Comparison of ENCODE assay signal across 1 fruit fly cellular context in genomic region chr3L:18193642-18194041, dm6.
TF ChIP-seq lines count a peak whose summit lies in the region.

No protein-coding gene starts in this region.

TF ChIP-seq in whole organism, prepupa, 60 proteins besides CTCF, POLR2A, EP300 and RAD21 (continued from another document):
- no peak for TF ChIP-seq ss (GFP tag; optimal IDR thresholded peaks at IDR 0.05; lab: Kevin White, UChicago)
- TF ChIP-seq Sox14 (GFP tag; optimal IDR thresholded peaks at IDR 0.05; lab: Kevin White, UChicago) = peak; percentile 42
- peak; percentile 10 for TF ChIP-seq fd59A (GFP tag; optimal IDR thresholded peaks at IDR 0.05; lab: Kevin White, UChicago)
- no peak for TF ChIP-seq Eip93F (GFP tag; optimal IDR thresholded peaks at IDR 0.05; lab: Kevin White, UChicago)
- TF ChIP-seq CG9139 (GFP tag; optimal IDR thresholded peaks at IDR 0.05; lab: Kevin White, UChicago) = no peak
- TF ChIP-seq net (GFP tag; optimal IDR thresholded peaks at IDR 0.05; lab: Kevin White, UChicago) = peak; percentile 18
- TF ChIP-seq achi (GFP tag; optimal IDR thresholded peaks at IDR 0.05; lab: Kevin White, UChicago) = peak; percentile 4
- no peak for TF ChIP-seq dsx (GFP tag; optimal IDR thresholded peaks at IDR 0.05; lab: Kevin White, UChicago; ENCODE audit: poor library complexity, severe bottlenecking)
- TF ChIP-seq Hr38 (GFP tag; optimal IDR thresholded peaks at IDR 0.05; lab: Kevin White, UChicago) = no peak
- peak; percentile 75 for TF ChIP-seq topi (GFP tag; optimal IDR thresholded peaks at IDR 0.05; lab: Kevin White, UChicago)
- TF ChIP-seq fkh (GFP tag; optimal IDR thresholded peaks at IDR 0.05; lab: Kevin White, UChicago) = no peak
- TF ChIP-seq CG6854 (GFP tag; optimal IDR thresholded peaks at IDR 0.05; lab: Kevin White, UChicago) = no peak
- no peak for TF ChIP-seq eg (GFP tag; IDR thresholded peaks at IDR 0.05; lab: Robert Waterston, UW)
- TF ChIP-seq CG6808 (GFP tag; optimal IDR thresholded peaks at IDR 0.05; lab: Kevin White, UChicago) = no peak
- TF ChIP-seq spab (GFP tag; optimal IDR thresholded peaks at IDR 0.05; lab: Kevin White, UChicago) = no peak
- TF ChIP-seq CG8119 (GFP tag; IDR thresholded peaks at IDR 0.05; lab: Robert Waterston, UW) = no peak
- TF ChIP-seq dac (GFP tag; optimal IDR thresholded peaks at IDR 0.05; lab: Kevin White, UChicago) = no peak
- no peak for TF ChIP-seq CG11294 (GFP tag; IDR thresholded peaks at IDR 0.05; lab: Robert Waterston, UW)
- TF ChIP-seq Hr4 (GFP tag; optimal IDR thresholded peaks at IDR 0.05; lab: Kevin White, UChicago) = no peak
- no peak for TF ChIP-seq Lpt (GFP tag; optimal IDR thresholded peaks at IDR 0.05; lab: Kevin White, UChicago)
- TF ChIP-seq CG6276 (GFP tag; optimal IDR thresholded peaks at IDR 0.05; lab: Kevin White, UChicago) = no peak
- TF ChIP-seq svp (GFP tag; lab: Kevin White, UChicago) = peak; percentile 81
- TF ChIP-seq Eip75B (GFP tag; optimal IDR thresholded peaks at IDR 0.05; lab: Kevin White, UChicago) = peak; percentile 20
- TF ChIP-seq Smox (GFP tag; optimal IDR thresholded peaks at IDR 0.05; lab: Kevin White, UChicago) = peak; percentile 64
- TF ChIP-seq CG31627 (GFP tag; optimal IDR thresholded peaks at IDR 0.05; lab: Kevin White, UChicago) = peak; percentile 68
- no peak for TF ChIP-seq CG7368 (GFP tag; optimal IDR thresholded peaks at IDR 0.05; lab: Kevin White, UChicago)
- peak; percentile 40 for TF ChIP-seq pdm3 (GFP tag; optimal IDR thresholded peaks at IDR 0.05; lab: Kevin White, UChicago)
- no peak for TF ChIP-seq CG3032 (tag; optimal IDR thresholded peaks at IDR 0.05; lab: Kevin White, UChicago)
- TF ChIP-seq acj6 (GFP tag; optimal IDR thresholded peaks at IDR 0.05; lab: Kevin White, UChicago) = peak; percentile 54
